Fruit fly (Drosophila melanogaster) whole organism, pupa: ENCODE measurements around the gene Noc1.
A peak's percentile ranks its signal among the peaks of the same experiment; 100 is the strongest.

Experiments used
- CG10348 ChIP-seq: fragments of 200-800 bp; sonication (Bioruptor generic); IDR thresholded peaks from 2 replicates; pipeline ENCODE4 v1.3.6; 2022; ENCODE audit warnings: missing biosample characterization, missing genetic modification characterization
- CG12605 ChIP-seq: fragments of 200-800 bp; sonication (Bioruptor generic); IDR thresholded peaks from 2 replicates; pipeline ENCODE4 v1.3.6; 2022; ENCODE audit warnings: missing biosample characterization, missing genetic modification characterization
- CG13204 ChIP-seq: fragments of 200-800 bp; sonication (Bioruptor generic); optimal IDR thresholded peaks from 2 replicates; lab custom pipeline; 2018; ENCODE audit warnings: missing biosample characterization, mild to moderate bottlenecking, missing genetic modification characterization, moderate library complexity
- CG14655 ChIP-seq: fragments of 200-800 bp; sonication (Bioruptor generic); optimal IDR thresholded peaks from 3 replicates; lab custom pipeline; 2017; ENCODE audit warnings: mild to moderate bottlenecking, missing biosample characterization, missing genetic modification reagents, missing genetic modification characterization
- CG15710 ChIP-seq: fragments of 200-800 bp; sonication (Bioruptor generic); optimal IDR thresholded peaks from 2 replicates; lab custom pipeline; 2018; ENCODE audit warnings: missing biosample characterization, mild to moderate bottlenecking, missing genetic modification characterization, moderate library complexity
- CG17806 ChIP-seq: fragments of 200-800 bp; sonication (Bioruptor generic); optimal IDR thresholded peaks from 2 replicates; lab custom pipeline; 2018; ENCODE audit warnings: missing biosample characterization, mild to moderate bottlenecking, missing genetic modification characterization, moderate library complexity
- CG32121 ChIP-seq: fragments of 200-800 bp; sonication (Bioruptor generic); IDR thresholded peaks from 2 replicates; pipeline ENCODE4 v1.3.6; 2022; ENCODE audit warnings: missing biosample characterization, missing genetic modification characterization
- CG34367 ChIP-seq: fragments of 200-800 bp; sonication (Bioruptor generic); optimal IDR thresholded peaks from 2 replicates; lab custom pipeline; 2018; ENCODE audit warnings: missing biosample characterization, mild to moderate bottlenecking, missing genetic modification characterization
- CG4496 ChIP-seq: fragments of 200-800 bp; sonication (Bioruptor generic); IDR thresholded peaks from 3 replicates; pipeline ENCODE4 v1.3.6; 2022; ENCODE audit warnings: missing biosample characterization, missing genetic modification characterization
- CG8159 ChIP-seq: fragments of 200-800 bp; sonication (Bioruptor generic); optimal IDR thresholded peaks from 3 replicates; lab custom pipeline; 2018; ENCODE audit warnings: missing biosample characterization, mild to moderate bottlenecking, missing genetic modification characterization, moderate library complexity
- CG8301 ChIP-seq: fragments of 200-800 bp; sonication (Bioruptor generic); optimal IDR thresholded peaks from 2 replicates; lab custom pipeline; 2018; ENCODE audit warnings: missing biosample characterization, mild to moderate bottlenecking, missing genetic modification characterization
- CG9948 ChIP-seq: fragments of 200-800 bp; sonication (Bioruptor generic); optimal IDR thresholded peaks from 2 replicates; lab custom pipeline; 2018; ENCODE audit warnings: missing biosample characterization, mild to moderate bottlenecking, missing genetic modification characterization, moderate library complexity
- D1 ChIP-seq: fragments of 200-800 bp; sonication (Bioruptor generic); optimal IDR thresholded peaks from 2 replicates; lab custom pipeline; 2018; ENCODE audit warnings: missing biosample characterization, mild to moderate bottlenecking, missing genetic modification characterization, moderate library complexity
- EcR ChIP-seq: fragments of 200-800 bp; sonication (Bioruptor generic); optimal IDR thresholded peaks from 3 replicates; lab custom pipeline; 2019; ENCODE audit warnings: missing biosample characterization, missing genetic modification characterization, mild to moderate bottlenecking, moderate library complexity, missing genetic modification reagents
- Ets98B ChIP-seq: fragments of 200-800 bp; sonication (Bioruptor generic); IDR thresholded peaks from 2 replicates; pipeline ENCODE4 v1.3.6; 2022; ENCODE audit warnings: missing biosample characterization, missing genetic modification characterization
- Pif1A ChIP-seq: fragments of 200-800 bp; sonication (Bioruptor generic); optimal IDR thresholded peaks from 3 replicates; lab custom pipeline; 2016; ENCODE audit warnings: missing biosample characterization, missing genetic modification characterization
- Pif1B ChIP-seq: fragments of 200-800 bp; sonication (Bioruptor generic); optimal IDR thresholded peaks from 3 replicates; lab custom pipeline; 2016; ENCODE audit warnings: missing biosample characterization, missing genetic modification characterization
- Snoo ChIP-seq: fragments of 200-800 bp; sonication (Bioruptor generic); optimal IDR thresholded peaks from 3 replicates; lab custom pipeline; 2017; ENCODE audit warnings: missing biosample characterization, mild to moderate bottlenecking, missing genetic modification characterization, inconsistent platforms
- fd96Ca ChIP-seq: fragments of 200-800 bp; sonication (Bioruptor generic); IDR thresholded peaks from 3 replicates; pipeline ENCODE4 v1.3.6; 2022; ENCODE audit warnings: missing biosample characterization, missing genetic modification characterization
- gl ChIP-seq: fragments of 200-800 bp; sonication (Bioruptor generic); optimal IDR thresholded peaks from 2 replicates; lab custom pipeline; 2018; ENCODE audit warnings: missing biosample characterization, mild to moderate bottlenecking, missing genetic modification characterization
- rn ChIP-seq: fragments of 200-800 bp; sonication (Bioruptor generic); IDR thresholded peaks from 2 replicates; pipeline ENCODE4 v1.3.6; 2022; ENCODE audit warnings: missing biosample characterization, missing genetic modification characterization

Gene Noc1

DNA sequence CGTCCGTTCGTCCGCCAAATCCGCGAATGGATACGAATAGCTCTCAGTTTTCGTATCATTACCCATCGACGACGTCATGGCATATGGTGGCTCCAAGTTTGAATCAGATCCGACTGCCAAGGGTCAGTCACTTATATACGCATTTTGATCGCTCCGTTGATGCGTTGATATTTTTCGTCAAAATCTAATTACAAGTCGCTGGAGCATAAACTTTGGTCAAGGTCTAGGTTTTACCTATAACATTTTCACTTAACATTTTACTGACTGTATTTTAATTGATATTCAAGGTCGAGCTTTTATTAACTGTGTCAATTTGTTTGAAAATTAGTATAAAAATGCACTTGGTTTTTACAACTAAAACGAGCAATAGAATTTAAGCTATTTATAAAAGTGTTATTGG is 27.0 kb downstream of the Noc1 start, which contains the start of gene Elo68beta:
Elo68beta (minus strand) TSS at position 101 of the 400 bp plus-strand sequence.
- no peak for TF ChIP-seq CG34367
- no peak for TF ChIP-seq Ets98B (GFP tag; lab: Robert Waterston, UW)

DNA sequence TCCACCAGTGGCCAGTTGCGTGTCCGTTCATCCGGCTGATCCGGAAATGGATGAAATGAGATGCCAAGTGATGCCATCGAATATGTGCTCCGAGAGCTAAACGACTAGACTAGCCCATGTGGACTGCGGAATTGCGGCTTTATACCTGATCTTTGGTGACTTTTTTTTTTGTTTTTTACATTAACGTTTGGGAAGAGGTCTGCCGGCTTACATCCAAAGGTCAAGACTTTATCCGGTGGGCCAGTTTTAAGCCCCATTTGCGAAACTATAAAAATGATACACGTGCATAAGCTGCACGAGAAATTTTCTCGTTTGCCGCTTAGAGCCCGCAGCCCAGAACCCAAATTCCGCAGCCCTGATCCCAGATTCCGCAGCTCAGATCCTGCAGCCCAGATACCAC is 28.4 kb downstream of the Noc1 start, which contains the start of gene Elo68alpha:
Elo68alpha (minus strand) TSS at position 101 of the 400 bp plus-strand sequence.
- TF ChIP-seq CG17806 (tag; lab: Kevin White, UChicago) (no peak), gl (tag; lab: Kevin White, UChicago) (no peak), CG32121 (no peak), Snoo (tag; lab: Kevin White, UChicago) (no peak), CG14655 (GFP tag; lab: Kevin White, UChicago) (no peak), CG8301 (tag; lab: Kevin White, UChicago) (no peak), rn (GFP tag; lab: Robert Waterston, UW) (no peak), Pif1B (GFP tag; lab: Kevin White, UChicago) (no peak), CG12605 (GFP tag; lab: Robert Waterston, UW) (no peak), fd96Ca (GFP tag; lab: Robert Waterston, UW) (no peak), CG8159 (no peak)

DNA sequence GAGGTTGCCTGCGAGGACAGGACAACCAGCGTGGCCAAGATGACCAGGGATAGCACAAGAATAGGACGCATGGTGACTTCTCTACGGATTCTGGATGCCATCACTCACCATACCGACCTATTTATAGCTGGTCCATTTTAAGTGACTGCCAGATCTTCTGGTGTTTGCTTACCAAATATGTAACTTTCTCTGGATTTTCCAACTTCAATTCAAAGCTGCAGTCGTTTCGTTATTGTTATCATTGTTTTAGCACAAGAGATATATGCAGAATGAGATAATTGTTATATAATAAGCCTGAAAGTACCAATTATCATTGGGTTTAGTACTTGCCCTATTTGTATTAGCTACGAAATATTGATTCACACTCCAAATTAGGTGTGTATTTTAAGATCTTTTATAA is 29.2 kb downstream of the Noc1 start, which contains the start of gene CG32071:
CG32071 (minus strand) TSS at position 101 of the 400 bp plus-strand sequence.
- TF ChIP-seq CG4496 (GFP tag; lab: Robert Waterston, UW) (no peak), gl (tag; lab: Kevin White, UChicago) (no peak), CG9948 (no peak), fd96Ca (GFP tag; lab: Robert Waterston, UW) (no peak), D1 (tag; lab: Kevin White, UChicago) (no peak), CG10348 (GFP tag; lab: Robert Waterston, UW) (no peak), CG8301 (tag; lab: Kevin White, UChicago) (no peak), rn (GFP tag; lab: Robert Waterston, UW) (no peak), CG32121 (no peak), CG17806 (tag; lab: Kevin White, UChicago) (no peak), CG14655 (GFP tag; lab: Kevin White, UChicago) (no peak), Snoo (tag; lab: Kevin White, UChicago) (no peak), CG12605 (GFP tag; lab: Robert Waterston, UW) (no peak)

dm6 chr3L:11107432-11107831 is 32.9 kb downstream of the Noc1 start, which contains the start of gene CG32073:
Gene CG32073 (minus strand): TSS chr3L:11107582.
- TF ChIP-seq CG10348 (GFP tag; lab: Robert Waterston, UW) (no peak), CG12605 (GFP tag; lab: Robert Waterston, UW) (no peak), CG8301 (tag; lab: Kevin White, UChicago) (no peak), CG34367 (no peak), CG14655 (GFP tag; lab: Kevin White, UChicago) (no peak), Pif1A (no peak), CG4496 (GFP tag; lab: Robert Waterston, UW) (no peak), Pif1B (GFP tag; lab: Kevin White, UChicago) (no peak), Snoo (tag; lab: Kevin White, UChicago) (no peak), CG17806 (tag; lab: Kevin White, UChicago) (no peak), CG32121 (no peak), CG8159 (no peak)

- no peak for TF ChIP-seq CG12605 (GFP tag; lab: Robert Waterston, UW)
- TF ChIP-seq, all 21 proteins: peak for 0
Observed at dm6 chr3L:11107935-11108334, 33.4 kb downstream of the Noc1 start, which contains the start of gene CG12522. Gene CG12522 (plus strand): TSS chr3L:11108235.

DNA sequence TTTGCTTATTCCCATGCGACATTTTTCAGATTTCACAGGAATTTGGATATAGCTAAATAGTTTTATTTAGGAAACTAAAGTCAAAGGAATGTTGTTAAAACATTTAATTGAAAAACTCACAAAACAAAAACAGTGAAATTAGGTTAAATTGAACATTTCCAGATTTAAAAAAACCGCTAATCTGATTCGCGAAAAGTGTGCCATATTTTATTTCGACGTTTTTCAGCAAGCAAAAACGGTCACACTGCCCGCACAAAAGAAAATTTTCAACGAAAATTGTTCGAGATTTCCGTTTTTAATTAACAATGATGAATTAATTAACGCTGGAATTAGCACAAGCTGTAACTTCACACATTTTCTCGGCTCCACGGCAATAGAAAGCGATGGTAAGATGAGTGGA is 34.9 kb downstream of the Noc1 start, which contains the start of the genes CG34012 and emei:
CG34012 (minus strand) TSS at position 52 of the 400 bp plus-strand sequence.
emei (plus strand) TSS at position 237 of the 400 bp plus-strand sequence.
- no peak for TF ChIP-seq CG4496 (GFP tag; lab: Robert Waterston, UW)
- TF ChIP-seq rn (GFP tag; lab: Robert Waterston, UW): no peak
- no peak for TF ChIP-seq CG9948
- TF ChIP-seq CG34367: no peak
- TF ChIP-seq, all 21 proteins: peak for 0

DNA sequence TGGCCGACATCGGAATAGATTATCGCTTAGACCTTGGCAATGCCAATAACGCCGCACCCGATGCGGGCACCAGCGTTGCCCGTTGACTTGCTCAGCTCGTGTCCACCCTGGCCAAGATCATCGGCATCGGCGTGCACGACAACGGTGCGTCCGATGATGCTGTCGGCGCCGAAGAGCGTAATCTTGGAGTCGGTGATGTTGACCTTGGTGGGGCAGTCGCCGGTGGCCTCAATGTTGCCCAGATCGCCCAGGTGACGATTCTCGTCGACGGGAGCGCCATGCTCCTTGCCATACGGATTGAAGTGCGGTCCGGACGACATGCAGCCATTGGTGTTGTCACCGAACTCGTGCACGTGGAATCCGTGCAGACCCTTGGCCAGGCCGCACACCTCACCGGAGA is 37.9 kb downstream of the Noc1 start:
- no peak for TF ChIP-seq Snoo (tag; lab: Kevin White, UChicago)
- no peak for TF ChIP-seq fd96Ca (GFP tag; lab: Robert Waterston, UW)
- TF ChIP-seq rn (GFP tag; lab: Robert Waterston, UW): peak; percentile 46; the same call in 1 of the 2 replicates

DNA sequence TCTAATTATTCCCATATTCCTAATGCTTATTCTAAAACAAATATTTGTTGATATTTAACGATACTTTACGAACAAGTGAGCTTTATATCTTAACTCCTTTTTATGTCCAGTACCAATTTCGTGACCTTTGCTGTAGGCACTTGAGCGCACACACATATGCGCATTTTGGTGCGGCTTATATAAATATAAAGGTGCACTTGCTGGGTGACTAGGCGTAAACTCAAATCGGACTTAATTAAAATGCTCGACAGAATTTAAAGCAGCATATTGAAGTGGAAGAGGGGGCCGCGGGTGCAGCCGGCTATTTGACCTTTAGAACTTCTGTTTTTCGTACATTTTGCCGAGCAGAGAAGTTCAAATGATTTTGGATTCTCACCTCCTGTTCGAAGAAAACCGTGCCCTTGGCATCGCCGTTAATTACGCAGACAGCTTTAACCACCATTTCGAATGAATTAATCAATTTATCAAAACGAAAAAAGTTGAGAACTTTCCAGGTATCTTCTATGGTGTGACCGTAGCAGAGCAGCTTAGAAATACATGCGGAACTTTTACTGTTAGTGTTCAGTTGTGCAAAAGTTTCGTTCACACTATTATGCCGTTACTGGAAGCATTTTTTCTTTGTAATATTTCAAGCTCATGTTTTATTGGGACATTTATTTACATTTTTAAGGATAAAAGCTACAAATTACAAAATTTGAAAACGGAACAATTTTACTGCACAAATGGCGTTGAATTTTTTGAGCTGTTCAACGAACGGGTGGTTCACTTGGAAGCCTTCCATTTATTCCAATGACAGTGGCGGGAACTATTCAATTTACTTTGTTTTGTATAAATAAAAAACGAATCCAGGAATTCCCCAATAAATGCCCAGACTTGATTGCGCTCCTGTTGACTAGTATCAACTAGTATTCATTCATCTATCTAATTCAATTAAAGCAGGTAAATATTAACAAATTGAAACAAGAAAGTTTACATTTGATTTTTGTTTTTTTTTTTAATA is 38.9 kb downstream of the Noc1 start, which contains the start of gene Sod1:
Sod1 (minus strand) TSS at position 543 of the 1,000 bp plus-strand sequence.
- TF ChIP-seq gl (tag; lab: Kevin White, UChicago) (peak; percentile 76), fd96Ca (GFP tag; lab: Robert Waterston, UW) (no peak), Pif1A (peak; percentile 74), CG34367 (peak; percentile 53), CG12605 (GFP tag; lab: Robert Waterston, UW) (peak; percentile 63), CG8301 (tag; lab: Kevin White, UChicago) (peak; percentile 46), CG4496 (GFP tag; lab: Robert Waterston, UW) (peak; percentile 62; the same call in 1 of the 3 replicates), CG15710 (peak; percentile 41), CG13204 (GFP tag; lab: Kevin White, UChicago) (no peak), rn (GFP tag; lab: Robert Waterston, UW) (no peak), CG8159 (peak; percentile 41), Ets98B (GFP tag; lab: Robert Waterston, UW) (peak; percentile 58; the same call in 1 of the 2 replicates), CG14655 (GFP tag; lab: Kevin White, UChicago) (no peak), CG10348 (GFP tag; lab: Robert Waterston, UW) (no peak), CG17806 (tag; lab: Kevin White, UChicago) (no peak), CG32121 (no peak), Snoo (tag; lab: Kevin White, UChicago) (peak; percentile 65), Pif1B (GFP tag; lab: Kevin White, UChicago) (peak; percentile 51), EcR (GFP tag; lab: Kevin White, UChicago) (peak; percentile 78), CG9948 (no peak), D1 (tag; lab: Kevin White, UChicago) (no peak)
